Worm (Caenorhabditis elegans) whole organism, early embryonic: Measurements from ENCODE around the gene srab-23.

Experiments used
- B0310.2 ChIP-seq: sonication (generic microtip); optimal IDR thresholded peaks from 2 replicates; lab custom pipeline; 2016; ENCODE audit warnings: mild to moderate bottlenecking, missing genetic modification characterization, missing compliant biosample characterization
- F13C5.2 ChIP-seq: sonication (generic microtip); optimal IDR thresholded peaks from 2 replicates; lab custom pipeline; 2017; ENCODE audit warnings: mild to moderate bottlenecking, missing genetic modification characterization, inconsistent platforms, missing compliant biosample characterization
- ama-1 ChIP-seq: fragments of 150-350 bp; optimal IDR thresholded peaks from 2 replicates; lab custom pipeline; 2014
- ceh-13 ChIP-seq: fragments of 200-800 bp; sonication (Bioruptor generic); optimal IDR thresholded peaks from 2 replicates; lab custom pipeline; 2018; ENCODE audit warnings: mild to moderate bottlenecking, missing genetic modification characterization, missing compliant biosample characterization
- ceh-36 ChIP-seq: sonication (generic microtip); optimal IDR thresholded peaks from 2 replicates; lab custom pipeline; 2016; ENCODE audit warnings: missing genetic modification characterization, inconsistent platforms, missing compliant biosample characterization
- ets-7 ChIP-seq: sonication (generic microtip); optimal IDR thresholded peaks from 2 replicates; lab custom pipeline; 2016; ENCODE audit warnings: missing genotype, missing genetic modification characterization, missing compliant biosample characterization
- flt-1 ChIP-seq: fragments of 200-800 bp; sonication (Bioruptor generic); IDR thresholded peaks from 2 replicates; pipeline ENCODE4 v1.3.6; 2022; ENCODE audit warnings: missing genetic modification characterization, missing compliant biosample characterization
- hmg-4 ChIP-seq: fragments of 200-800 bp; sonication (Bioruptor generic); optimal IDR thresholded peaks from 2 replicates; lab custom pipeline; 2018; ENCODE audit warnings: mild to moderate bottlenecking, missing genetic modification characterization, missing compliant biosample characterization
- scrt-1 ChIP-seq: fragments of 200-800 bp; sonication (Bioruptor generic); IDR thresholded peaks from 2 replicates; pipeline ENCODE4 v1.3.6; 2022; ENCODE audit warnings: missing genetic modification characterization, missing compliant biosample characterization
- sea-1 ChIP-seq: fragments of 200-800 bp; sonication (Bioruptor generic); conservative IDR thresholded peaks from 2 replicates; pipeline ENCODE4 v1.3.6; 2022; ENCODE audit warnings: missing genetic modification characterization, missing compliant biosample characterization
- tbx-11 ChIP-seq: fragments of 200-800 bp; sonication (Bioruptor generic); IDR thresholded peaks from 2 replicates; pipeline ENCODE4 v1.3.6; 2022; ENCODE audit warnings: missing genetic modification characterization, missing compliant biosample characterization
- tbx-37 ChIP-seq: fragments of 200-800 bp; sonication (Bioruptor generic); conservative IDR thresholded peaks from 2 replicates; pipeline ENCODE4 v1.3.6; 2022; ENCODE audit warnings: missing genetic modification reagents, missing genetic modification characterization, missing compliant biosample characterization
- tra-4 ChIP-seq: sonication (generic microtip); optimal IDR thresholded peaks from 2 replicates; lab custom pipeline; 2017; ENCODE audit warnings: missing genetic modification characterization, missing compliant biosample characterization

- no peak for TF ChIP-seq ceh-13 (GFP tag; lab: Kevin White, UChicago)
- no peak for TF ChIP-seq tra-4 (tag; lab: Kevin White, UChicago)
- no peak for TF ChIP-seq ets-7 (tag; lab: Kevin White, UChicago)
- no peak for TF ChIP-seq ama-1 (lab: Kevin White, UChicago)
- no peak for TF ChIP-seq B0310.2 (tag; lab: Kevin White, UChicago)
- TF ChIP-seq tbx-37, result no peak
- TF ChIP-seq flt-1 (GFP tag; lab: Robert Waterston, UW), result no peak
- no peak for TF ChIP-seq hmg-4 (GFP tag; lab: Kevin White, UChicago)
- no peak for TF ChIP-seq ceh-36 (tag; lab: Kevin White, UChicago)
- no peak for TF ChIP-seq F13C5.2 (tag; lab: Kevin White, UChicago)
- no peak for TF ChIP-seq scrt-1 (GFP tag; lab: Robert Waterston, UW)
- no peak for TF ChIP-seq tbx-11 (GFP tag; lab: Robert Waterston, UW)
- TF ChIP-seq sea-1, result no peak
Observed at ce11 chrV:2018689-2019088, 16.8 kb downstream of the srab-23 start, which contains the start of gene F59A7.14.
